Worm (Caenorhabditis elegans) whole organism, late embryonic: ENCODE results near the gene srj-22.

ENCODE experiments used
- F13H6.1 ChIP-seq: sonication (generic microtip); optimal IDR thresholded peaks from 2 replicates; lab custom pipeline; 2016; ENCODE audit warnings: missing genetic modification characterization, missing compliant biosample characterization
- K09A11.1 ChIP-seq: sonication (generic microtip); optimal IDR thresholded peaks from 2 replicates; lab custom pipeline; 2017; ENCODE audit warnings: antibody characterized with exemption, mild to moderate bottlenecking, missing genetic modification characterization, missing compliant biosample characterization; ENCODE audit not compliant: insufficient read depth
- ama-1 ChIP-seq: fragments of 150-350 bp; optimal IDR thresholded peaks from 2 replicates; lab custom pipeline; 2014
- ceh-18 ChIP-seq: sonication (generic microtip); optimal IDR thresholded peaks from 2 replicates; lab custom pipeline; 2016; ENCODE audit warnings: missing genetic modification characterization, missing compliant biosample characterization
- ceh-34 ChIP-seq: sonication (generic microtip); optimal IDR thresholded peaks from 2 replicates; lab custom pipeline; 2016; ENCODE audit warnings: mild to moderate bottlenecking, missing genetic modification characterization, missing compliant biosample characterization
- ceh-9 ChIP-seq: sonication (generic microtip); optimal IDR thresholded peaks from 2 replicates; lab custom pipeline; 2016; ENCODE audit warnings: mild to moderate bottlenecking, missing genetic modification characterization, inconsistent platforms, missing compliant biosample characterization
- elt-4 ChIP-seq: sonication (generic microtip); optimal IDR thresholded peaks from 2 replicates; lab custom pipeline; 2016; ENCODE audit warnings: missing genetic modification characterization, missing compliant biosample characterization
- hlh-6 ChIP-seq: sonication (generic microtip); optimal IDR thresholded peaks from 2 replicates; lab custom pipeline; 2016; ENCODE audit warnings: missing genotype, missing genetic modification characterization, missing compliant biosample characterization
- nhr-11 ChIP-seq: fragments of 150-350 bp; optimal IDR thresholded peaks from 2 replicates; lab custom pipeline; 2014; ENCODE audit warnings: missing biosample characterization, missing genetic modification characterization
- pag-3 ChIP-seq: sonication (generic microtip); optimal IDR thresholded peaks from 2 replicates; lab custom pipeline; 2016; ENCODE audit warnings: missing compliant biosample characterization, missing genetic modification characterization, borderline replicate concordance
- pros-1 ChIP-seq: fragments of 150-350 bp; optimal IDR thresholded peaks from 2 replicates; lab custom pipeline; 2014; ENCODE audit warnings: missing biosample characterization, missing genetic modification reagents, missing genetic modification characterization
- sox-4 ChIP-seq: sonication (generic microtip); optimal IDR thresholded peaks from 2 replicates; lab custom pipeline; 2017; ENCODE audit warnings: mild to moderate bottlenecking, missing genetic modification characterization, inconsistent platforms, missing compliant biosample characterization
- tbx-2 ChIP-seq: sonication (generic microtip); optimal IDR thresholded peaks from 2 replicates; lab custom pipeline; 2016; ENCODE audit warnings: missing genetic modification characterization, missing compliant biosample characterization
- ztf-16 ChIP-seq: sonication (generic microtip); optimal IDR thresholded peaks from 2 replicates; lab custom pipeline; 2017; ENCODE audit warnings: missing genetic modification characterization, missing compliant biosample characterization

DNA sequence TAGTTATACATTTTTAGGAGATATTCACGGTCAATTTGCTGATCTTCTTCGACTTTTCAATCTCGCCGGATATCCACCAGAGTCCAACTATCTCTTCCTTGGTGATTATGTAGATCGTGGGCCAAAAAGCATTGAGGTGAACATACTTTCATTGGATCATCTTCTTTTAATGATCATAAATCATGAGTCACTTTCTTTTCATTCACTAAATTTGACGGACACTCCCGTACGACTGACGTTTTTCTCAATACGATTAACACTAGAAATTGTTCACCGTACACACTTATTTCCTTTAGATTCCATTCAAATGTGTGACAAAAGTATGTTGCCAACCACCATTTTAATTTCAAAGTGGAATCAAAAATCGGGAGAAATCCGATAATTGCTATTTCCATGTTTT lies 40.6 kb downstream of the srj-22 start:
- TF ChIP-seq K09A11.1 (tag; lab: Kevin White, UChicago) (no peak), ceh-18 (tag; lab: Kevin White, UChicago) (no peak), elt-4 (tag; lab: Kevin White, UChicago) (no peak), pag-3 (tag; lab: Kevin White, UChicago) (no peak), nhr-11 (no peak), ceh-9 (tag; lab: Kevin White, UChicago) (no peak), pros-1 (tag; lab: Kevin White, UChicago) (no peak), tbx-2 (no peak), ama-1 (no peak), ceh-34 (tag; lab: Kevin White, UChicago) (no peak), sox-4 (tag; lab: Kevin White, UChicago) (no peak), F13H6.1 (no peak), hlh-6 (tag; lab: Kevin White, UChicago) (no peak), ztf-16 (tag; lab: Kevin White, UChicago) (no peak)
